Worm (Caenorhabditis elegans) whole organism, L4 larva: ENCODE data around the gene B0286.1.

Experiments
- F10B5.3 ChIP-seq: sonication (generic microtip); optimal IDR thresholded peaks from 2 replicates; lab custom pipeline; 2016; ENCODE audit warnings: mild to moderate bottlenecking, missing genetic modification characterization, missing compliant biosample characterization
- F37D6.2 ChIP-seq: sonication (generic microtip); optimal IDR thresholded peaks from 2 replicates; lab custom pipeline; 2016; ENCODE audit warnings: mild to moderate bottlenecking, missing genetic modification characterization, missing compliant biosample characterization
- F44E2.7 ChIP-seq: fragments of 200-800 bp; sonication (Bioruptor generic); IDR thresholded peaks from 2 replicates; pipeline ENCODE4 v2.1.2; 2022; ENCODE audit warnings: missing genetic modification characterization, missing compliant biosample characterization
- F49E8.2 ChIP-seq: sonication (generic microtip); optimal IDR thresholded peaks from 2 replicates; lab custom pipeline; 2016; ENCODE audit warnings: missing compliant biosample characterization, mild to moderate bottlenecking, missing genetic modification characterization, borderline replicate concordance
- Y105C5A.15 ChIP-seq: fragments of 200-800 bp; sonication (Bioruptor generic); IDR thresholded peaks from 2 replicates; pipeline ENCODE4 v1.3.6; 2022; ENCODE audit warnings: missing genetic modification characterization, missing compliant biosample characterization
- ZK337.2 ChIP-seq: fragments of 200-800 bp; sonication (Bioruptor generic); IDR thresholded peaks from 2 replicates; pipeline ENCODE4 v1.3.6; 2022; ENCODE audit warnings: missing genetic modification reagents, missing genetic modification characterization, missing compliant biosample characterization
- aly-2 ChIP-seq: sonication (generic microtip); optimal IDR thresholded peaks from 2 replicates; lab custom pipeline; 2018; ENCODE audit warnings: missing biosample characterization, missing genetic modification characterization
- ceh-44 ChIP-seq: fragments of 200-800 bp; sonication (Bioruptor generic); IDR thresholded peaks from 2 replicates; pipeline ENCODE4 v1.3.6; 2022; ENCODE audit warnings: missing genetic modification reagents, missing genetic modification characterization, missing compliant biosample characterization
- ces-1 ChIP-seq: fragments of 150-350 bp; sonication (generic microtip); optimal IDR thresholded peaks from 4 replicates; lab custom pipeline; 2014; ENCODE audit warnings: missing biosample characterization, missing genetic modification reagents, missing genetic modification characterization
- ctbp-1 ChIP-seq: fragments of 200-800 bp; sonication (Bioruptor generic); IDR thresholded peaks from 2 replicates; pipeline ENCODE4 v1.3.6; 2022; ENCODE audit warnings: missing genetic modification reagents, missing genetic modification characterization, missing compliant biosample characterization
- daf-16 ChIP-seq, 3 experiments: sonication (generic microtip); optimal IDR thresholded peaks; 2 replicates each; lab custom pipeline; 2016 to 2017; ENCODE audit warnings: missing genetic modification characterization in 3 of 3, missing genetic modification reagents in 3 of 3, mild to moderate bottlenecking in 2 of 3, missing compliant biosample characterization in 2 of 3, missing biosample characterization in 1 of 3, moderate library complexity in 1 of 3
- daf-8 ChIP-seq: fragments of 200-800 bp; sonication (Bioruptor generic); IDR thresholded peaks from 2 replicates; pipeline ENCODE4 v1.3.6; 2022; ENCODE audit warnings: missing genetic modification characterization, missing compliant biosample characterization
- dpl-1 ChIP-seq: fragments of 150-350 bp; optimal IDR thresholded peaks from 2 replicates; lab custom pipeline; 2014; ENCODE audit warnings: missing biosample characterization, missing genetic modification reagents, missing genetic modification characterization
- duxl-1 ChIP-seq: sonication (generic microtip); optimal IDR thresholded peaks from 2 replicates; lab custom pipeline; 2016; ENCODE audit warnings: mild to moderate bottlenecking, missing genetic modification characterization, moderate library complexity, missing compliant biosample characterization; ENCODE audit not compliant: poor library complexity
- egl-43 ChIP-seq: fragments of 200-800 bp; sonication (Bioruptor generic); IDR thresholded peaks from 2 replicates; pipeline ENCODE4 v1.3.6; 2022; ENCODE audit warnings: missing genetic modification reagents, missing genetic modification characterization, missing compliant biosample characterization
- gei-8 ChIP-seq: fragments of 200-800 bp; sonication (Bioruptor generic); optimal IDR thresholded peaks from 2 replicates; lab custom pipeline; 2018; ENCODE audit warnings: mild to moderate bottlenecking, missing genetic modification characterization, missing compliant biosample characterization
- hif-1 ChIP-seq, 2 experiments: sonication (generic microtip); optimal IDR thresholded peaks; 2 replicates each; lab custom pipeline; 2016 to 2017; ENCODE audit warnings: missing compliant biosample characterization in 2 of 2, missing genetic modification characterization in 2 of 2, missing genetic modification reagents in 2 of 2, missing genotype in 2 of 2, mild to moderate bottlenecking in 1 of 2
- hlh-11 ChIP-seq: fragments of 200-800 bp; sonication (Bioruptor generic); optimal IDR thresholded peaks from 2 replicates; lab custom pipeline; 2018; ENCODE audit warnings: mild to moderate bottlenecking, missing genetic modification characterization, missing compliant biosample characterization
- jun-1 ChIP-seq: fragments of 150-350 bp; optimal IDR thresholded peaks from 2 replicates; lab custom pipeline; 2014; ENCODE audit warnings: missing biosample characterization, missing genetic modification reagents, missing genetic modification characterization
- lim-7 ChIP-seq: fragments of 200-800 bp; sonication (Bioruptor generic); IDR thresholded peaks from 2 replicates; pipeline ENCODE4 v1.3.6; 2022; ENCODE audit warnings: missing genetic modification characterization, missing compliant biosample characterization
- lin-15B ChIP-seq: fragments of 150-350 bp; sonication (generic microtip); optimal IDR thresholded peaks from 3 replicates; lab custom pipeline; 2014; ENCODE audit warnings: missing biosample characterization, missing genetic modification characterization
- lin-29 ChIP-seq: fragments of 200-800 bp; sonication (Bioruptor generic); IDR thresholded peaks from 2 replicates; pipeline ENCODE4 v1.3.6; 2022; ENCODE audit warnings: missing genetic modification reagents, missing genetic modification characterization, missing compliant biosample characterization
- lin-38 ChIP-seq: fragments of 200-800 bp; sonication (Bioruptor generic); IDR thresholded peaks from 2 replicates; pipeline ENCODE4 v1.3.6; 2022; ENCODE audit warnings: missing genetic modification reagents, missing genetic modification characterization, missing compliant biosample characterization
- lir-3 ChIP-seq: sonication (generic microtip); optimal IDR thresholded peaks from 2 replicates; lab custom pipeline; 2016; ENCODE audit warnings: mild to moderate bottlenecking, missing genetic modification characterization, missing compliant biosample characterization
- madf-5 ChIP-seq, 2 experiments: fragments of 200-800 bp; sonication (Bioruptor generic); IDR thresholded peaks; 2 replicates each; pipeline ENCODE4 v1.3.6; 2022; ENCODE audit warnings: missing compliant biosample characterization in 2 of 2, missing genetic modification characterization in 2 of 2
- madf-9 ChIP-seq: fragments of 200-800 bp; sonication (Bioruptor generic); conservative IDR thresholded peaks from 2 replicates; pipeline ENCODE4 v1.3.6; 2022; ENCODE audit warnings: missing genetic modification reagents, missing genetic modification characterization, missing compliant biosample characterization
- mdl-1 ChIP-seq, 2 experiments: fragments of 150-350 bp in 1 of 2; sonication (generic microtip) in 1 of 2; optimal IDR thresholded peaks; 2 replicates each; lab custom pipeline; 2014 to 2017; ENCODE audit warnings: missing biosample characterization in 2 of 2, missing genetic modification characterization in 2 of 2
- mdt-29 ChIP-seq: fragments of 200-800 bp; sonication (Bioruptor generic); IDR thresholded peaks from 2 replicates; pipeline ENCODE4 v1.3.6; 2022; ENCODE audit warnings: missing genetic modification reagents, missing genetic modification characterization, missing compliant biosample characterization
- mes-2 ChIP-seq: sonication (generic microtip); optimal IDR thresholded peaks from 2 replicates; lab custom pipeline; 2016; ENCODE audit warnings: missing genotype, mild to moderate bottlenecking, missing genetic modification characterization, missing compliant biosample characterization; ENCODE audit not compliant: poor library complexity, severe bottlenecking
- mxl-2 ChIP-seq: fragments of 200-800 bp; sonication (Bioruptor generic); conservative IDR thresholded peaks from 2 replicates; pipeline ENCODE4 v1.3.6; 2022; ENCODE audit warnings: missing genetic modification reagents, missing genetic modification characterization, missing compliant biosample characterization
- nhr-111 ChIP-seq: fragments of 200-800 bp; sonication (Bioruptor generic); optimal IDR thresholded peaks from 2 replicates; lab custom pipeline; 2018; ENCODE audit warnings: mild to moderate bottlenecking, missing genetic modification characterization, missing compliant biosample characterization
- nhr-25 ChIP-seq: sonication (generic microtip); optimal IDR thresholded peaks from 2 replicates; lab custom pipeline; 2017; ENCODE audit warnings: missing genetic modification characterization, mild to moderate bottlenecking, missing compliant biosample characterization, antibody characterized with exemption, moderate library complexity, borderline replicate concordance; ENCODE audit not compliant: insufficient read depth
- nhr-42 ChIP-seq: fragments of 200-800 bp; sonication (Bioruptor generic); IDR thresholded peaks from 2 replicates; pipeline ENCODE4 v1.3.6; 2022; ENCODE audit warnings: missing genetic modification characterization, missing compliant biosample characterization
- nhr-6 ChIP-seq: fragments of 150-350 bp; optimal IDR thresholded peaks from 2 replicates; lab custom pipeline; 2014; ENCODE audit warnings: missing biosample characterization, missing genetic modification characterization
- nhr-77 ChIP-seq: fragments of 150-350 bp; optimal IDR thresholded peaks from 2 replicates; lab custom pipeline; 2014; ENCODE audit warnings: missing biosample characterization, missing genetic modification characterization
- pqm-1 ChIP-seq: sonication (generic microtip); optimal IDR thresholded peaks from 2 replicates; lab custom pipeline; 2017; ENCODE audit warnings: missing biosample characterization, missing genetic modification characterization
- sdz-12 ChIP-seq: fragments of 200-800 bp; sonication (Bioruptor generic); optimal IDR thresholded peaks from 2 replicates; lab custom pipeline; 2018; ENCODE audit warnings: mild to moderate bottlenecking, missing genetic modification characterization, missing compliant biosample characterization
- skn-1 ChIP-seq: fragments of 150-350 bp; optimal IDR thresholded peaks from 2 replicates; lab custom pipeline; 2014; ENCODE audit warnings: missing biosample characterization, missing genetic modification characterization
- snpc-1.2 ChIP-seq: fragments of 200-800 bp; sonication (Bioruptor generic); IDR thresholded peaks from 2 replicates; pipeline ENCODE4 v1.3.6; 2022; ENCODE audit warnings: missing genetic modification reagents, missing genetic modification characterization, missing compliant biosample characterization
- snpc-4 ChIP-seq: fragments of 150-350 bp; optimal IDR thresholded peaks from 2 replicates; lab custom pipeline; 2014; ENCODE audit warnings: missing biosample characterization, missing genetic modification characterization
- spr-3 ChIP-seq: fragments of 200-800 bp; sonication (Bioruptor generic); optimal IDR thresholded peaks from 2 replicates; lab custom pipeline; 2018; ENCODE audit warnings: mild to moderate bottlenecking, missing genetic modification characterization, missing compliant biosample characterization
- tag-97 ChIP-seq: fragments of 200-800 bp; sonication (Bioruptor generic); IDR thresholded peaks from 2 replicates; pipeline ENCODE4 v1.3.6; 2022; ENCODE audit warnings: missing genetic modification characterization, missing compliant biosample characterization
- unc-39 ChIP-seq: sonication (generic microtip); optimal IDR thresholded peaks from 2 replicates; lab custom pipeline; 2017; ENCODE audit warnings: missing biosample characterization, missing genetic modification characterization
- zfp-2 ChIP-seq: sonication (generic microtip); optimal IDR thresholded peaks from 2 replicates; lab custom pipeline; 2016; ENCODE audit warnings: mild to moderate bottlenecking, missing genetic modification characterization, missing compliant biosample characterization
- zip-11 ChIP-seq: fragments of 200-800 bp; sonication (Bioruptor generic); IDR thresholded peaks from 2 replicates; pipeline ENCODE4 v1.3.6; 2022; ENCODE audit warnings: missing genetic modification characterization, missing compliant biosample characterization
- zip-2 ChIP-seq: fragments of 150-350 bp; optimal IDR thresholded peaks from 2 replicates; lab custom pipeline; 2014; ENCODE audit warnings: missing biosample characterization, missing genetic modification characterization
- ztf-11 ChIP-seq: fragments of 150-350 bp; optimal IDR thresholded peaks from 2 replicates; lab custom pipeline; 2014; ENCODE audit warnings: missing biosample characterization, missing genetic modification characterization

Gene B0286.1

DNA sequence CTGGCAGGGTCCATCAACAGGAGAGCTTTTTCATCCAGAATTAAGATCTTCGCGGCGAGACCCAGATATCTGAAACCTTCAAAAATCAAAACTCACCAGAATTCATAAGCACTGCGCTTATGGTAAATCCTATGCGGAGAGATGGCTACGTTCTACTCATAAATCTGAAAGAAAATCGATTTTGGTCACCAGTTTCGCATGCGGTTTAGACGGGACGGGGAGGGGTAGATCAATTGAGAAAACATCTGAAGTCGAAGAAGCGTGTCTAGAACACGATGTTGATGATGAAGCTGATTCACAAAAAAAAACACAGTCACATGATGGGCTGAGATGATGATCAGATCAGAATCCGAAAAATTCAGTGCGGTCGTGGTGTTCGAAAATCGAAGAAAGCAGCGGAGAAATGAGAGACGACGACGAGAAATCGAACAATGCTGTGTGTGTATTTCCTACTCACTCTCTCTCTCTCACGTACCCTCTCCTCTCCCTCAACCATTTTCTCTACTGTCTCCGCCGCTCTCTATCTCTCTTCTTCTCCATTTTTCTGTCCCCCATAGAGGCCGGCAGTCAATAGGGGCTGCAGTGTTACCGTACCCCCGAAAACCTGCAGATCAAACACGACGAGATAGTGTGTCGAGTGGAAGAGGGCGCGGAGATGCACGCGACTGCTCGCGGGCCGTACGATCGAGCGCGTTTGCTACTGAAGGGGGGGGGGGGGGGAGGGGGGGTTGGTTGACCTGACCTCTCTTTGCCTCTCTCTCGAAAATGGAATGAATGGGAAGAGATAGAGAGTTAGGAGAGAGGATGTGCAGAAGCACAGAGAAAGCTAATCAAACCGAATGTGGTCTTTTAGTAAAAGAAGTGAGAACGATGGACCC is 1.8 kb upstream of the B0286.1 start, which contains the start of gene ntl-2 (continued):
- TF ChIP-seq nhr-111 (GFP tag; lab: Kevin White, UChicago) = no peak
- 0 out of 2 replicates have a peak, but pooled peaks have one; percentile 41 for TF ChIP-seq lin-29 (GFP tag; lab: Robert Waterston, UW)
- TF ChIP-seq madf-5 (GFP tag; IDR thresholded peaks at IDR 0.05; lab: Robert Waterston, UW) = peak in 1 of 2 experiments; percentile 93; a peak in 2 of 4 replicates
- no peak for TF ChIP-seq snpc-4 (tag; lab: Kevin White, UChicago)
- TF ChIP-seq pqm-1 (tag; lab: Kevin White, UChicago) = peak; percentile 11
- TF ChIP-seq F37D6.2 (tag; lab: Kevin White, UChicago) = peak; percentile 87
- TF ChIP-seq hif-1 (tag; optimal IDR thresholded peaks at IDR 0.05; lab: Kevin White, UChicago) = peak; percentile 20 to 95
- 0 out of 2 replicates have a peak, but pooled peaks have one; percentile 44 for TF ChIP-seq daf-8 (GFP tag; lab: Robert Waterston, UW)
- TF ChIP-seq mes-2 (tag; lab: Kevin White, UChicago) = peak; percentile 91
- peak; percentile 93 for TF ChIP-seq nhr-77 (tag; lab: Kevin White, UChicago)
- TF ChIP-seq F49E8.2 (tag; lab: Kevin White, UChicago) = no peak
- no peak for TF ChIP-seq zip-2 (tag; lab: Kevin White, UChicago)
- no peak for TF ChIP-seq tag-97 (GFP tag; lab: Robert Waterston, UW)
- no peak for TF ChIP-seq lir-3
- TF ChIP-seq nhr-42 = peak; percentile 90
- TF ChIP-seq F44E2.7 = 0 out of 2 replicates have a peak, but pooled peaks have one; percentile 7
- peak; percentile 76 for TF ChIP-seq zfp-2 (tag; lab: Kevin White, UChicago)
- peak; percentile 84 for TF ChIP-seq madf-9 (GFP tag; lab: Robert Waterston, UW)
- TF ChIP-seq dpl-1 (GFP tag; lab: Kevin White, UChicago) = peak; percentile 77
- TF ChIP-seq F10B5.3 = peak; percentile 1
- TF ChIP-seq lin-15B (tag; lab: Kevin White, UChicago) = peak; percentile 75
- TF ChIP-seq nhr-25 (tag; lab: Kevin White, UChicago) = peak; percentile 90
- TF ChIP-seq egl-43 (GFP tag; lab: Robert Waterston, UW) = peak; percentile 87
- peak; percentile 93 for TF ChIP-seq ctbp-1
- TF ChIP-seq Y105C5A.15 = no peak
- no peak for TF ChIP-seq zip-11 (GFP tag; lab: Robert Waterston, UW)
- TF ChIP-seq spr-3 = peak; percentile 90
- no peak for TF ChIP-seq aly-2
- TF ChIP-seq nhr-6 (tag; lab: Kevin White, UChicago) = peak; percentile 96
- TF ChIP-seq lim-7 (GFP tag; lab: Robert Waterston, UW) = peak; percentile 71; the same call in 1 of the 2 replicates
- TF ChIP-seq skn-1 = no peak
- peak; percentile 53; the same call in 1 of the 2 replicates for TF ChIP-seq mdt-29 (GFP tag; lab: Robert Waterston, UW)
- TF ChIP-seq mdl-1 (tag; optimal IDR thresholded peaks at IDR 0.05; lab: Kevin White, UChicago) = peak; percentile 69 to 97
- peak; percentile 86 for TF ChIP-seq duxl-1
- peak; percentile 61 for TF ChIP-seq sdz-12 (GFP tag; lab: Kevin White, UChicago)
- TF ChIP-seq unc-39 (tag; lab: Kevin White, UChicago) = no peak
- TF ChIP-seq ztf-11 (tag; lab: Kevin White, UChicago) = no peak
- peak; percentile 89 for TF ChIP-seq jun-1 (tag; lab: Kevin White, UChicago)
- no peak for TF ChIP-seq ces-1 (GFP tag; lab: Kevin White, UChicago)
- peak; percentile 55; the same call in 1 of the 2 replicates for TF ChIP-seq snpc-1.2 (GFP tag; lab: Robert Waterston, UW)
- 0 out of 2 replicates have a peak, but pooled peaks have one; percentile 27 for TF ChIP-seq mxl-2 (GFP tag; lab: Robert Waterston, UW)
- peak; percentile 77 for TF ChIP-seq ceh-44 (GFP tag; lab: Robert Waterston, UW)
- TF ChIP-seq gei-8 = peak; percentile 67
- peak; percentile 99 for TF ChIP-seq hlh-11
- peak; percentile 95 for TF ChIP-seq lin-38
- peak in 1 of 2 experiments; percentile 81 for TF ChIP-seq daf-16 (GFP tag; optimal IDR thresholded peaks at IDR 0.05; lab: Kevin White, UChicago)
- peak; percentile 88 for TF ChIP-seq daf-16 (tag; optimal IDR thresholded peaks at IDR 0.05; lab: Kevin White, UChicago)
- 0 out of 2 replicates have a peak, but pooled peaks have one; percentile 19 for TF ChIP-seq ZK337.2 (GFP tag; lab: Robert Waterston, UW)
